Fruit fly (Drosophila melanogaster): ENCODE measurements around the gene tbc.

DNA sequence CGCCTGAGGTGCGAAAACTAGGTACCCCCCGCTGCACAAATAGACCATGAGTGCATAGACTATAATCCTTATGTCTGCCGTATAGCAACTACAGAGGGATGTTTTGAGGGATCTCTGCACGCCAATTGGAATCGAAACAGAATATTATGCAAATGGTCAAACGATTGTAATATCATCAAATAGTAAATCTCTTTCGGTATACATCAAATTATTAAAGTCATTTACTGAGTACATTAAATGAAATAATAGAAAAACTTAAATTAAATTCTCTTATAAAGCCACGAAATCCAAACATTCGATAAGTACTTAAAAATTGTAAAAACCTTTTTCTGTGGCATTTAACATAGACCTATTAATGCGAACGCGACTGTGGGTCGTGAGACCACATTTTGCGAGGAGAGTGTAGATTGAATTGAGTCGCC is 39.6 kb downstream of the tbc start:
- TF ChIP-seq Myc (optimal IDR thresholded peaks at IDR 0.05): no peak
- no peak for TF ChIP-seq psq (optimal IDR thresholded peaks at IDR 0.05)
- no peak for TF ChIP-seq h (optimal IDR thresholded peaks at IDR 0.05)
- TF ChIP-seq Sin3A (optimal IDR thresholded peaks at IDR 0.05): no peak
- TF ChIP-seq ttk (optimal IDR thresholded peaks at IDR 0.05): no peak
- TF ChIP-seq insv (optimal IDR thresholded peaks at IDR 0.05): no peak
